Worm (Caenorhabditis elegans) whole organism, L2 larva: Measurements from ENCODE around the gene F20D6.11.

Source experiments
- C34F6.9 ChIP-seq: fragments of 150-350 bp; optimal IDR thresholded peaks from 2 replicates; lab custom pipeline; 2014; ENCODE audit warnings: missing biosample characterization, missing genetic modification characterization
- F13H6.1 ChIP-seq: sonication (generic microtip); optimal IDR thresholded peaks from 2 replicates; lab custom pipeline; 2016; ENCODE audit warnings: missing genetic modification characterization, missing compliant biosample characterization
- R02D3.7 ChIP-seq: fragments of 150-350 bp; optimal IDR thresholded peaks from 2 replicates; lab custom pipeline; 2014; ENCODE audit warnings: missing biosample characterization, missing genetic modification characterization
- Y55F3AM.14 ChIP-seq: fragments of 200-800 bp; sonication (Bioruptor generic); optimal IDR thresholded peaks from 2 replicates; lab custom pipeline; 2018; ENCODE audit warnings: mild to moderate bottlenecking, missing genetic modification characterization, missing compliant biosample characterization
- aly-2 ChIP-seq: fragments of 150-350 bp; optimal IDR thresholded peaks from 2 replicates; lab custom pipeline; 2014; ENCODE audit warnings: missing biosample characterization, missing genetic modification characterization
- ama-1 ChIP-seq: fragments of 150-350 bp; optimal IDR thresholded peaks from 2 replicates; lab custom pipeline; 2018; ENCODE audit warnings: inconsistent platforms
- blmp-1 ChIP-seq: sonication (generic microtip); optimal IDR thresholded peaks from 2 replicates; lab custom pipeline; 2017; ENCODE audit warnings: missing genetic modification characterization, mild to moderate bottlenecking, missing compliant biosample characterization, antibody characterized with exemption, moderate library complexity; ENCODE audit not compliant: insufficient read depth
- ceh-16 ChIP-seq: fragments of 150-350 bp; optimal IDR thresholded peaks from 2 replicates; lab custom pipeline; 2014; ENCODE audit warnings: missing biosample characterization, missing genetic modification characterization
- crh-2 ChIP-seq: sonication (generic microtip); optimal IDR thresholded peaks from 2 replicates; lab custom pipeline; 2017; ENCODE audit warnings: missing biosample characterization, missing genetic modification characterization
- egl-27 ChIP-seq: sonication (generic microtip); optimal IDR thresholded peaks from 3 replicates; lab custom pipeline; 2017; ENCODE audit warnings: missing biosample characterization, missing genetic modification reagents, missing genetic modification characterization
- elt-3 ChIP-seq: sonication (generic microtip); optimal IDR thresholded peaks from 2 replicates; lab custom pipeline; 2017; ENCODE audit warnings: missing biosample characterization, missing genetic modification characterization
- fos-1 ChIP-seq: fragments of 150-350 bp; optimal IDR thresholded peaks from 2 replicates; lab custom pipeline; 2014; ENCODE audit warnings: missing biosample characterization, missing genetic modification characterization
- gmeb-1 ChIP-seq: fragments of 150-350 bp; optimal IDR thresholded peaks from 2 replicates; lab custom pipeline; 2014; ENCODE audit warnings: missing biosample characterization, missing genetic modification characterization
- lin-13 ChIP-seq: fragments of 150-350 bp; optimal IDR thresholded peaks from 2 replicates; lab custom pipeline; 2014; ENCODE audit warnings: missing biosample characterization, missing genetic modification reagents, missing genetic modification characterization
- lsy-2 ChIP-seq, 2 experiments: fragments of 150-350 bp in 1 of 2; sonication (generic microtip) in 1 of 2; optimal IDR thresholded peaks; 2 replicates each; lab custom pipeline; 2014 to 2017; ENCODE audit warnings: missing biosample characterization in 2 of 2, missing genetic modification characterization in 2 of 2
- mab-5 ChIP-seq: fragments of 150-350 bp; optimal IDR thresholded peaks from 2 replicates; lab custom pipeline; 2014; ENCODE audit warnings: missing biosample characterization, missing genetic modification characterization
- mbf-1 ChIP-seq: sonication (generic microtip); optimal IDR thresholded peaks from 2 replicates; lab custom pipeline; 2017; ENCODE audit warnings: missing biosample characterization, missing genetic modification characterization
- mdl-1 ChIP-seq, 2 experiments: fragments of 150-350 bp in 1 of 2; sonication (generic microtip) in 1 of 2; optimal IDR thresholded peaks; 2 replicates each; lab custom pipeline; 2017; ENCODE audit warnings: missing biosample characterization in 2 of 2, missing genetic modification characterization in 2 of 2
- nhr-10 ChIP-seq: sonication (generic microtip); optimal IDR thresholded peaks from 2 replicates; lab custom pipeline; 2017; ENCODE audit warnings: missing biosample characterization, missing genetic modification characterization
- nhr-12 ChIP-seq: fragments of 150-350 bp; optimal IDR thresholded peaks from 2 replicates; lab custom pipeline; 2014; ENCODE audit warnings: missing biosample characterization, missing genetic modification characterization
- nhr-129 ChIP-seq: fragments of 150-350 bp; optimal IDR thresholded peaks from 2 replicates; lab custom pipeline; 2014; ENCODE audit warnings: missing biosample characterization, missing genetic modification characterization
- nhr-21 ChIP-seq: fragments of 150-350 bp; optimal IDR thresholded peaks from 2 replicates; lab custom pipeline; 2014; ENCODE audit warnings: missing biosample characterization, missing genetic modification characterization
- nhr-237 ChIP-seq: fragments of 150-350 bp; optimal IDR thresholded peaks from 2 replicates; lab custom pipeline; 2014; ENCODE audit warnings: missing biosample characterization, missing genetic modification characterization
- nhr-25 ChIP-seq: fragments of 150-350 bp; sonication (generic microtip); optimal IDR thresholded peaks from 3 replicates; lab custom pipeline; 2014; ENCODE audit warnings: missing biosample characterization, missing genetic modification characterization
- nhr-6 ChIP-seq: fragments of 150-350 bp; optimal IDR thresholded peaks from 2 replicates; lab custom pipeline; 2014; ENCODE audit warnings: missing biosample characterization, missing genetic modification characterization
- nhr-77 ChIP-seq: fragments of 150-350 bp; optimal IDR thresholded peaks from 2 replicates; lab custom pipeline; 2014; ENCODE audit warnings: missing biosample characterization, missing genetic modification characterization
- peb-1 ChIP-seq: fragments of 150-350 bp; optimal IDR thresholded peaks from 2 replicates; lab custom pipeline; 2014; ENCODE audit warnings: missing biosample characterization, missing genetic modification characterization
- sem-4 ChIP-seq: fragments of 150-350 bp; optimal IDR thresholded peaks from 2 replicates; lab custom pipeline; 2014; ENCODE audit warnings: missing biosample characterization, missing genetic modification reagents, missing genetic modification characterization
- sma-3 ChIP-seq: sonication (generic microtip); optimal IDR thresholded peaks from 2 replicates; lab custom pipeline; 2016; ENCODE audit warnings: missing genetic modification reagents, missing genetic modification characterization, missing compliant biosample characterization
- sma-9 ChIP-seq, 2 experiments: fragments of 150-350 bp in 1 of 2; sonication (generic microtip) in 1 of 2; optimal IDR thresholded peaks; 2 replicates each; lab custom pipeline; 2014 to 2016; ENCODE audit warnings: missing genetic modification characterization in 2 of 2, mild to moderate bottlenecking in 1 of 2, missing biosample characterization in 1 of 2, missing compliant biosample characterization in 1 of 2, missing genetic modification reagents in 1 of 2, moderate library complexity in 1 of 2
- snpc-4 ChIP-seq: fragments of 150-350 bp; optimal IDR thresholded peaks from 2 replicates; lab custom pipeline; 2014; ENCODE audit warnings: missing biosample characterization, missing genetic modification characterization
- unc-39 ChIP-seq: fragments of 150-350 bp; optimal IDR thresholded peaks from 2 replicates; lab custom pipeline; 2014; ENCODE audit warnings: missing biosample characterization, missing genetic modification characterization
- unc-55 ChIP-seq: fragments of 150-350 bp; sonication (generic microtip); optimal IDR thresholded peaks from 3 replicates; lab custom pipeline; 2014; ENCODE audit warnings: missing biosample characterization, missing genetic modification reagents, missing genetic modification characterization
- unc-62 ChIP-seq: fragments of 150-350 bp; optimal IDR thresholded peaks from 2 replicates; lab custom pipeline; 2014; ENCODE audit warnings: missing biosample characterization, missing genetic modification reagents, missing genetic modification characterization
- zag-1 ChIP-seq: fragments of 150-350 bp; optimal IDR thresholded peaks from 2 replicates; lab custom pipeline; 2014; ENCODE audit warnings: missing biosample characterization, missing genetic modification characterization
- ztf-4 ChIP-seq: fragments of 150-350 bp; optimal IDR thresholded peaks from 2 replicates; lab custom pipeline; 2014; ENCODE audit warnings: missing biosample characterization, missing genetic modification characterization

F20D6.11 gene

ce11 chrV:8198994-8199393, at the start of gene F20D6.11:
Gene F20D6.11, minus strand, starts transcription at chrV:8199094.
- no peak for TF ChIP-seq R02D3.7 (tag; lab: Kevin White, UChicago)
- TF ChIP-seq nhr-129 (tag; lab: Kevin White, UChicago), result no peak
- no peak for TF ChIP-seq mbf-1 (tag; lab: Kevin White, UChicago)
- TF ChIP-seq snpc-4 (tag; lab: Kevin White, UChicago), result no peak
- TF ChIP-seq nhr-237, result no peak
- no peak for TF ChIP-seq nhr-21
- TF ChIP-seq lsy-2 (tag; optimal IDR thresholded peaks at IDR 0.05; lab: Kevin White, UChicago), result no peak
- no peak for TF ChIP-seq nhr-25 (tag; lab: Kevin White, UChicago)
- TF ChIP-seq gmeb-1 (tag; lab: Kevin White, UChicago), result no peak
- TF ChIP-seq ama-1, result no peak
- no peak for TF ChIP-seq fos-1 (tag; lab: Kevin White, UChicago)
- TF ChIP-seq sma-9 (GFP tag; optimal IDR thresholded peaks at IDR 0.05; lab: Kevin White, UChicago), result no peak
- no peak for TF ChIP-seq sma-9 (tag; optimal IDR thresholded peaks at IDR 0.05; lab: Kevin White, UChicago)
- no peak for TF ChIP-seq peb-1 (tag; lab: Kevin White, UChicago)
- no peak for TF ChIP-seq ceh-16 (tag; lab: Kevin White, UChicago)
- TF ChIP-seq elt-3 (tag; lab: Kevin White, UChicago), result no peak
- TF ChIP-seq nhr-10, result no peak
- TF ChIP-seq unc-39 (tag; lab: Kevin White, UChicago), result no peak
- TF ChIP-seq, all 48 proteins: peak for 0

- peak; percentile 37 for TF ChIP-seq sem-4 (tag; lab: Kevin White, UChicago)
- peak; percentile 84 for TF ChIP-seq gmeb-1 (tag; lab: Kevin White, UChicago)
- peak; percentile 30 for TF ChIP-seq nhr-237
- peak; percentile 61 for TF ChIP-seq nhr-25 (tag; lab: Kevin White, UChicago)
- TF ChIP-seq unc-55 (GFP tag; lab: Kevin White, UChicago), result peak; percentile 10
- peak; percentile 68 for TF ChIP-seq F13H6.1 (tag; lab: Kevin White, UChicago)
- TF ChIP-seq mab-5 (tag; lab: Kevin White, UChicago), result peak; percentile 19
- peak; percentile 65 for TF ChIP-seq lin-13 (GFP tag; lab: Kevin White, UChicago)
- no peak for TF ChIP-seq nhr-10
- TF ChIP-seq nhr-6 (tag; lab: Kevin White, UChicago), result no peak
- TF ChIP-seq unc-62 (GFP tag; lab: Kevin White, UChicago), result peak; percentile 3
- TF ChIP-seq nhr-21, result peak; percentile 77
- TF ChIP-seq crh-2 (tag; lab: Kevin White, UChicago), result peak; percentile 78
- peak; percentile 46 to 56 for TF ChIP-seq lsy-2 (tag; optimal IDR thresholded peaks at IDR 0.05; lab: Kevin White, UChicago)
- TF ChIP-seq sma-9 (GFP tag; optimal IDR thresholded peaks at IDR 0.05; lab: Kevin White, UChicago), result peak; percentile 85
- no peak for TF ChIP-seq sma-9 (tag; optimal IDR thresholded peaks at IDR 0.05; lab: Kevin White, UChicago)
- TF ChIP-seq ztf-4 (tag; lab: Kevin White, UChicago), result peak; percentile 42
- TF ChIP-seq ceh-16 (tag; lab: Kevin White, UChicago), result peak; percentile 2
- peak; percentile 82 for TF ChIP-seq fos-1 (tag; lab: Kevin White, UChicago)
- no peak for TF ChIP-seq nhr-12 (tag; lab: Kevin White, UChicago)
- TF ChIP-seq sma-3, result peak; percentile 92
- peak; percentile 3 for TF ChIP-seq nhr-77
- peak; percentile 23 for TF ChIP-seq C34F6.9 (tag; lab: Kevin White, UChicago)
- peak; percentile 97 for TF ChIP-seq ama-1
- TF ChIP-seq snpc-4 (tag; lab: Kevin White, UChicago), result peak; percentile 98
- TF ChIP-seq mdl-1 (tag; optimal IDR thresholded peaks at IDR 0.05; lab: Kevin White, UChicago), result peak; percentile 17 to 42
- peak; percentile 61 for TF ChIP-seq egl-27
- TF ChIP-seq nhr-129 (tag; lab: Kevin White, UChicago), result peak; percentile 51
- no peak for TF ChIP-seq zag-1
- no peak for TF ChIP-seq Y55F3AM.14
- TF ChIP-seq blmp-1, result no peak
Observed at ce11 chrV:8247311-8248105, 48.6 kb upstream of the F20D6.11 start.

- TF ChIP-seq C34F6.9 (tag; lab: Kevin White, UChicago) (no peak), nhr-77 (no peak), aly-2 (tag; lab: Kevin White, UChicago) (no peak), blmp-1 (no peak), Y55F3AM.14 (no peak)
Observed at ce11 chrV:8245457-8245856, 46.6 kb upstream of the F20D6.11 start, which contains the start of gene C16D9.5. Gene C16D9.5, minus strand, starts transcription at chrV:8245557.
